Worm (Caenorhabditis elegans): ENCODE results near the gene F21A3.4.
A peak's percentile ranks its signal among the peaks of the same experiment; 100 is the strongest.

F21A3.4 gene

ce11 chrV:15563985-15564384, 27.6 kb downstream of the F21A3.4 start (continued):
- no peak for TF ChIP-seq fos-1 (tag; optimal IDR thresholded peaks at IDR 0.05)
- 0 out of 2 replicates have a peak, but pooled peaks have one; percentile 36 for TF ChIP-seq tra-1 (GFP tag; IDR thresholded peaks at IDR 0.05)
- TF ChIP-seq dmd-8 (GFP tag; IDR thresholded peaks at IDR 0.05): no peak
- no peak for TF ChIP-seq Y48G9A.11 (GFP tag; IDR thresholded peaks at IDR 0.05)
- peak in 1 of 2 experiments; percentile 28 for TF ChIP-seq hif-1 (tag; optimal IDR thresholded peaks at IDR 0.05)
- TF ChIP-seq F49E8.2 (tag; optimal IDR thresholded peaks at IDR 0.05; ENCODE audit: borderline replicate concordance): no peak
- TF ChIP-seq nhr-28 (tag; optimal IDR thresholded peaks at IDR 0.05): peak; percentile 79
- TF ChIP-seq arid-1 (GFP tag; conservative IDR thresholded peaks at IDR 0.05): no peak
- no peak for TF ChIP-seq ceh-62 (tag; optimal IDR thresholded peaks at IDR 0.05)
- TF ChIP-seq dpl-1 (GFP tag; optimal IDR thresholded peaks at IDR 0.05): peak; percentile 7
- TF ChIP-seq Y5F2A.4 (GFP tag; optimal IDR thresholded peaks at IDR 0.05): no peak
- TF ChIP-seq Y75B8A.6 (GFP tag; IDR thresholded peaks at IDR 0.05): no peak
- peak; percentile 50 for TF ChIP-seq mes-2 (tag; optimal IDR thresholded peaks at IDR 0.05; ENCODE audit: poor library complexity, severe bottlenecking)
- no peak for TF ChIP-seq daf-12 (tag; optimal IDR thresholded peaks at IDR 0.05)
- no peak for TF ChIP-seq ceh-44 (GFP tag; IDR thresholded peaks at IDR 0.05)
- no peak for TF ChIP-seq fkh-10 (GFP tag; optimal IDR thresholded peaks at IDR 0.05)
- TF ChIP-seq nhr-41 (GFP tag; IDR thresholded peaks at IDR 0.05): no peak
- no peak for TF ChIP-seq T20F7.1 (GFP tag; optimal IDR thresholded peaks at IDR 0.05)
- no peak for TF ChIP-seq rbr-2 (tag; optimal IDR thresholded peaks at IDR 0.05)
- TF ChIP-seq vab-7 (GFP tag; IDR thresholded peaks at IDR 0.05): no peak
- peak; percentile 57 for TF ChIP-seq dve-1 (tag; optimal IDR thresholded peaks at IDR 0.05; ENCODE audit: insufficient read depth)
- no peak for TF ChIP-seq php-3 (GFP tag; IDR thresholded peaks at IDR 0.05)
- TF ChIP-seq ceh-32 (tag; optimal IDR thresholded peaks at IDR 0.05; ENCODE audit: poor library complexity): no peak
- TF ChIP-seq nhr-102 (tag; optimal IDR thresholded peaks at IDR 0.05): peak; percentile 62
- no peak for TF ChIP-seq ctbp-1 (GFP tag; IDR thresholded peaks at IDR 0.05)
- TF ChIP-seq lin-15B (tag; optimal IDR thresholded peaks at IDR 0.05): no peak
- TF ChIP-seq lin-39 (tag; optimal IDR thresholded peaks at IDR 0.05): no peak
- no peak for TF ChIP-seq lin-13 (GFP tag; optimal IDR thresholded peaks at IDR 0.05)
- peak in 1 of 2 experiments; percentile 26 for TF ChIP-seq lsy-2 (tag; optimal IDR thresholded peaks at IDR 0.05)
- TF ChIP-seq daf-19 (GFP tag; conservative IDR thresholded peaks at IDR 0.05): no peak
- TF ChIP-seq ZK546.5 (tag; optimal IDR thresholded peaks at IDR 0.05): no peak
- TF ChIP-seq T26A8.4 (GFP tag; IDR thresholded peaks at IDR 0.05): no peak
- peak; percentile 35 for TF ChIP-seq hlh-30 (tag; optimal IDR thresholded peaks at IDR 0.05; ENCODE audit: insufficient read depth)
- TF ChIP-seq nhr-111 (GFP tag; optimal IDR thresholded peaks at IDR 0.05): no peak
- no peak for TF ChIP-seq lin-29 (GFP tag; IDR thresholded peaks at IDR 0.05)
- no peak for TF ChIP-seq nhr-237 (tag; optimal IDR thresholded peaks at IDR 0.05)
- no peak for TF ChIP-seq madf-5 (GFP tag; IDR thresholded peaks at IDR 0.05)
- TF ChIP-seq mdl-1 (tag; optimal IDR thresholded peaks at IDR 0.05): peak in 1 of 2 experiments; percentile 69
- TF ChIP-seq gei-8 (GFP tag; optimal IDR thresholded peaks at IDR 0.05): no peak
- no peak for TF ChIP-seq madf-9 (GFP tag; conservative IDR thresholded peaks at IDR 0.05)
- no peak for TF ChIP-seq nhr-25 (tag; optimal IDR thresholded peaks at IDR 0.05; ENCODE audit: borderline replicate concordance, insufficient read depth)
- TF ChIP-seq F10B5.3 (tag; optimal IDR thresholded peaks at IDR 0.05): no peak
- no peak for TF ChIP-seq snpc-1.2 (GFP tag; IDR thresholded peaks at IDR 0.05)
- TF ChIP-seq unc-39 (tag; optimal IDR thresholded peaks at IDR 0.05): no peak
- no peak for TF ChIP-seq zip-11 (GFP tag; IDR thresholded peaks at IDR 0.05)
- no peak for TF ChIP-seq zfp-2 (tag; optimal IDR thresholded peaks at IDR 0.05)
- no peak for TF ChIP-seq unc-62 (GFP tag; optimal IDR thresholded peaks at IDR 0.05 in 1 of 2)
- TF ChIP-seq unc-62 (tag; optimal IDR thresholded peaks at IDR 0.05): no peak
- peak; percentile 15 for TF ChIP-seq mxl-3 (GFP tag; optimal IDR thresholded peaks at IDR 0.05)
- TF ChIP-seq nhr-6 (tag; optimal IDR thresholded peaks at IDR 0.05): no peak
- TF ChIP-seq nhr-42 (GFP tag; IDR thresholded peaks at IDR 0.05): no peak
